Fruit fly (Drosophila melanogaster): ENCODE measurements around the gene crp.

dm6 chr2L:16268107-16268539, 19.4 kb downstream of the crp start:
- TF ChIP-seq Vsx2 (GFP tag; optimal IDR thresholded peaks at IDR 0.05; ENCODE audit: partially characterized antibody) (peak; percentile 44), HLH106 (tag; optimal IDR thresholded peaks at IDR 0.05) (no peak), h (GFP tag; optimal IDR thresholded peaks at IDR 0.05) (no peak), pan (optimal IDR thresholded peaks at IDR 0.05) (no peak), lola (GFP tag; optimal IDR thresholded peaks at IDR 0.05) (no peak), woc (GFP tag; optimal IDR thresholded peaks at IDR 0.05) (no peak), Mio (GFP tag; optimal IDR thresholded peaks at IDR 0.05) (no peak), Dfd (GFP tag; optimal IDR thresholded peaks at IDR 0.05) (no peak), fru (GFP tag; optimal IDR thresholded peaks at IDR 0.05) (peak; percentile 86), Jra (GFP tag; optimal IDR thresholded peaks at IDR 0.05) (no peak), sv (GFP tag; optimal IDR thresholded peaks at IDR 0.05) (no peak), jim (GFP tag; optimal IDR thresholded peaks at IDR 0.05) (no peak), tai (GFP tag; optimal IDR thresholded peaks at IDR 0.05) (no peak), Myc (optimal IDR thresholded peaks at IDR 0.05) (no peak)

Data from whole organism, wandering third instar larva.